Worm (Caenorhabditis elegans) whole organism, L2 larva: ENCODE measurements around the gene srd-19.

Experiments
- C34F6.9 ChIP-seq: fragments of 150-350 bp; optimal IDR thresholded peaks from 2 replicates; lab custom pipeline; 2014; ENCODE audit warnings: missing biosample characterization, missing genetic modification characterization
- R02D3.7 ChIP-seq: fragments of 150-350 bp; optimal IDR thresholded peaks from 2 replicates; lab custom pipeline; 2014; ENCODE audit warnings: missing biosample characterization, missing genetic modification characterization
- Y55F3AM.14 ChIP-seq: fragments of 200-800 bp; sonication (Bioruptor generic); optimal IDR thresholded peaks from 2 replicates; lab custom pipeline; 2018; ENCODE audit warnings: mild to moderate bottlenecking, missing genetic modification characterization, missing compliant biosample characterization
- ZK546.5 ChIP-seq: sonication (generic microtip); optimal IDR thresholded peaks from 2 replicates; lab custom pipeline; 2017; ENCODE audit warnings: missing biosample characterization, missing genetic modification characterization
- alr-1 ChIP-seq: fragments of 150-350 bp; optimal IDR thresholded peaks from 2 replicates; lab custom pipeline; 2014; ENCODE audit warnings: missing biosample characterization, missing genetic modification characterization
- aly-2 ChIP-seq: fragments of 150-350 bp; optimal IDR thresholded peaks from 2 replicates; lab custom pipeline; 2014; ENCODE audit warnings: missing biosample characterization, missing genetic modification characterization
- ama-1 ChIP-seq: fragments of 150-350 bp; optimal IDR thresholded peaks from 2 replicates; lab custom pipeline; 2018; ENCODE audit warnings: inconsistent platforms
- blmp-1 ChIP-seq: sonication (generic microtip); optimal IDR thresholded peaks from 2 replicates; lab custom pipeline; 2017; ENCODE audit warnings: missing genetic modification characterization, mild to moderate bottlenecking, missing compliant biosample characterization, antibody characterized with exemption, moderate library complexity; ENCODE audit not compliant: insufficient read depth
- ceh-16 ChIP-seq: fragments of 150-350 bp; optimal IDR thresholded peaks from 2 replicates; lab custom pipeline; 2014; ENCODE audit warnings: missing biosample characterization, missing genetic modification characterization
- crh-2 ChIP-seq: sonication (generic microtip); optimal IDR thresholded peaks from 2 replicates; lab custom pipeline; 2017; ENCODE audit warnings: missing biosample characterization, missing genetic modification characterization
- dmd-4 ChIP-seq: sonication (generic microtip); optimal IDR thresholded peaks from 2 replicates; lab custom pipeline; 2017; ENCODE audit warnings: missing biosample characterization, missing genetic modification characterization
- elt-1 ChIP-seq: fragments of 150-350 bp; optimal IDR thresholded peaks from 2 replicates; lab custom pipeline; 2014; ENCODE audit warnings: missing biosample characterization, missing genetic modification characterization
- elt-3 ChIP-seq: sonication (generic microtip); optimal IDR thresholded peaks from 2 replicates; lab custom pipeline; 2017; ENCODE audit warnings: missing biosample characterization, missing genetic modification characterization
- fos-1 ChIP-seq: fragments of 150-350 bp; optimal IDR thresholded peaks from 2 replicates; lab custom pipeline; 2014; ENCODE audit warnings: missing biosample characterization, missing genetic modification characterization
- gmeb-1 ChIP-seq: fragments of 150-350 bp; optimal IDR thresholded peaks from 2 replicates; lab custom pipeline; 2014; ENCODE audit warnings: missing biosample characterization, missing genetic modification characterization
- lin-11 ChIP-seq: fragments of 150-350 bp; sonication (generic microtip); optimal IDR thresholded peaks from 2 replicates; lab custom pipeline; 2014; ENCODE audit warnings: missing biosample characterization, missing genetic modification characterization, inconsistent platforms, mixed read lengths
- lin-13 ChIP-seq: fragments of 150-350 bp; optimal IDR thresholded peaks from 2 replicates; lab custom pipeline; 2014; ENCODE audit warnings: missing biosample characterization, missing genetic modification reagents, missing genetic modification characterization
- lin-39 ChIP-seq: fragments of 150-350 bp; optimal IDR thresholded peaks from 2 replicates; lab custom pipeline; 2014; ENCODE audit warnings: missing biosample characterization, missing genetic modification reagents, missing genetic modification characterization
- lsy-2 ChIP-seq, 2 experiments: fragments of 150-350 bp in 1 of 2; sonication (generic microtip) in 1 of 2; optimal IDR thresholded peaks; 2 replicates each; lab custom pipeline; 2014 to 2017; ENCODE audit warnings: missing biosample characterization in 2 of 2, missing genetic modification characterization in 2 of 2
- mab-5 ChIP-seq: fragments of 150-350 bp; optimal IDR thresholded peaks from 2 replicates; lab custom pipeline; 2014; ENCODE audit warnings: missing biosample characterization, missing genetic modification characterization
- mbf-1 ChIP-seq: sonication (generic microtip); optimal IDR thresholded peaks from 2 replicates; lab custom pipeline; 2017; ENCODE audit warnings: missing biosample characterization, missing genetic modification characterization
- mdl-1 ChIP-seq, 2 experiments: fragments of 150-350 bp in 1 of 2; sonication (generic microtip) in 1 of 2; optimal IDR thresholded peaks; 2 replicates each; lab custom pipeline; 2017; ENCODE audit warnings: missing biosample characterization in 2 of 2, missing genetic modification characterization in 2 of 2
- nhr-10 ChIP-seq: sonication (generic microtip); optimal IDR thresholded peaks from 2 replicates; lab custom pipeline; 2017; ENCODE audit warnings: missing biosample characterization, missing genetic modification characterization
- nhr-11 ChIP-seq: fragments of 150-350 bp; optimal IDR thresholded peaks from 2 replicates; lab custom pipeline; 2014; ENCODE audit warnings: missing biosample characterization, missing genetic modification characterization
- nhr-129 ChIP-seq: fragments of 150-350 bp; optimal IDR thresholded peaks from 2 replicates; lab custom pipeline; 2014; ENCODE audit warnings: missing biosample characterization, missing genetic modification characterization
- nhr-21 ChIP-seq: fragments of 150-350 bp; optimal IDR thresholded peaks from 2 replicates; lab custom pipeline; 2014; ENCODE audit warnings: missing biosample characterization, missing genetic modification characterization
- nhr-23 ChIP-seq: fragments of 150-350 bp; optimal IDR thresholded peaks from 2 replicates; lab custom pipeline; 2014; ENCODE audit warnings: missing biosample characterization, missing genetic modification reagents, missing genetic modification characterization
- nhr-237 ChIP-seq: fragments of 150-350 bp; optimal IDR thresholded peaks from 2 replicates; lab custom pipeline; 2014; ENCODE audit warnings: missing biosample characterization, missing genetic modification characterization
- nhr-25 ChIP-seq: fragments of 150-350 bp; sonication (generic microtip); optimal IDR thresholded peaks from 3 replicates; lab custom pipeline; 2014; ENCODE audit warnings: missing biosample characterization, missing genetic modification characterization
- nhr-6 ChIP-seq: fragments of 150-350 bp; optimal IDR thresholded peaks from 2 replicates; lab custom pipeline; 2014; ENCODE audit warnings: missing biosample characterization, missing genetic modification characterization
- nhr-77 ChIP-seq: fragments of 150-350 bp; optimal IDR thresholded peaks from 2 replicates; lab custom pipeline; 2014; ENCODE audit warnings: missing biosample characterization, missing genetic modification characterization
- sem-4 ChIP-seq: fragments of 150-350 bp; optimal IDR thresholded peaks from 2 replicates; lab custom pipeline; 2014; ENCODE audit warnings: missing biosample characterization, missing genetic modification reagents, missing genetic modification characterization
- skn-1 ChIP-seq: sonication (generic microtip); optimal IDR thresholded peaks from 2 replicates; lab custom pipeline; 2017; ENCODE audit warnings: missing biosample characterization, missing genetic modification characterization
- sma-3 ChIP-seq: sonication (generic microtip); optimal IDR thresholded peaks from 2 replicates; lab custom pipeline; 2016; ENCODE audit warnings: missing genetic modification reagents, missing genetic modification characterization, missing compliant biosample characterization
- sma-9 ChIP-seq, 2 experiments: fragments of 150-350 bp in 1 of 2; sonication (generic microtip) in 1 of 2; optimal IDR thresholded peaks; 2 replicates each; lab custom pipeline; 2014 to 2016; ENCODE audit warnings: missing genetic modification characterization in 2 of 2, mild to moderate bottlenecking in 1 of 2, missing biosample characterization in 1 of 2, missing compliant biosample characterization in 1 of 2, missing genetic modification reagents in 1 of 2, moderate library complexity in 1 of 2
- unc-39 ChIP-seq: fragments of 150-350 bp; optimal IDR thresholded peaks from 2 replicates; lab custom pipeline; 2014; ENCODE audit warnings: missing biosample characterization, missing genetic modification characterization
- unc-55 ChIP-seq: fragments of 150-350 bp; sonication (generic microtip); optimal IDR thresholded peaks from 3 replicates; lab custom pipeline; 2014; ENCODE audit warnings: missing biosample characterization, missing genetic modification reagents, missing genetic modification characterization
- unc-62 ChIP-seq: fragments of 150-350 bp; optimal IDR thresholded peaks from 2 replicates; lab custom pipeline; 2014; ENCODE audit warnings: missing biosample characterization, missing genetic modification reagents, missing genetic modification characterization
- zag-1 ChIP-seq: fragments of 150-350 bp; optimal IDR thresholded peaks from 2 replicates; lab custom pipeline; 2014; ENCODE audit warnings: missing biosample characterization, missing genetic modification characterization
- ztf-11 ChIP-seq: sonication (generic microtip); optimal IDR thresholded peaks from 2 replicates; lab custom pipeline; 2017; ENCODE audit warnings: missing biosample characterization, missing genetic modification characterization

srd-19 gene

DNA sequence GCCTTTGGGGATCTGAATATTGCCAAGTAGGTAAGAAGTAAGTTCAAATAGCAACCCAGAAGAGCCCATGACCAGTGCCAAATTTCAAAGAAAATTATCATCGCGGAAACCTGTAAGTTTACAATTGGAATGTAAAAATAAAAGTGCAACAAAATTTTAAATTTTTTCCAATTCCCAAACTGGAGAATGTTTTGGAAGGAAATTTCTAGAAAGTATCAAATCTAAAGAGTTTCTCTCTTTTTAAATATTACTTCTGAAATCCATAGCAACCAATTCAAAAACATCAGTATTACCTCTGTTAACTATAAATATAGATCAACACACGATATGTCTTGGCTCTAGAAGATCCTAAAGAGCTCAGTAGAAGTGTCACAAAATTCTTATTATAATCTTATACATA, at the start of gene srd-19:
srd-19 (minus strand) TSS at position 101 of the 400 bp plus-strand sequence.
- TF ChIP-seq sma-3 (no peak), mdl-1 (tag; optimal IDR thresholded peaks at IDR 0.05; lab: Kevin White, UChicago) (no peak), aly-2 (tag; lab: Kevin White, UChicago) (no peak), skn-1 (tag; lab: Kevin White, UChicago) (no peak), mbf-1 (tag; lab: Kevin White, UChicago) (no peak), dmd-4 (no peak)

ce11 chrV:13476350-13476749, 47.8 kb upstream of the srd-19 start, which contains the start of gene T10G3.8:
Gene T10G3.8 (minus strand): TSS chrV:13476450.
- no peak for TF ChIP-seq Y55F3AM.14 (GFP tag; lab: Kevin White, UChicago)
- TF ChIP-seq gmeb-1 (tag; lab: Kevin White, UChicago) = no peak
- no peak for TF ChIP-seq sem-4 (tag; lab: Kevin White, UChicago)
- no peak for TF ChIP-seq skn-1 (tag; lab: Kevin White, UChicago)
- no peak for TF ChIP-seq lsy-2 (tag; optimal IDR thresholded peaks at IDR 0.05; lab: Kevin White, UChicago)
- no peak for TF ChIP-seq nhr-11 (tag; lab: Kevin White, UChicago)

- TF ChIP-seq skn-1 (tag; lab: Kevin White, UChicago) = no peak
- TF ChIP-seq lsy-2 (tag; optimal IDR thresholded peaks at IDR 0.05; lab: Kevin White, UChicago) = peak in 1 of 2 experiments; percentile 27
- no peak for TF ChIP-seq blmp-1
- no peak for TF ChIP-seq sma-9 (GFP tag; optimal IDR thresholded peaks at IDR 0.05; lab: Kevin White, UChicago)
- no peak for TF ChIP-seq sma-9 (tag; optimal IDR thresholded peaks at IDR 0.05; lab: Kevin White, UChicago)
- TF ChIP-seq mab-5 (tag; lab: Kevin White, UChicago) = peak; percentile 8
- TF ChIP-seq unc-55 (GFP tag; lab: Kevin White, UChicago) = no peak
- peak; percentile 62 for TF ChIP-seq nhr-129
- no peak for TF ChIP-seq nhr-23 (tag; lab: Kevin White, UChicago)
- no peak for TF ChIP-seq ztf-11 (tag; lab: Kevin White, UChicago)
- TF ChIP-seq ama-1 = no peak
- TF ChIP-seq zag-1 (tag; lab: Kevin White, UChicago) = no peak
- TF ChIP-seq elt-1 (tag; lab: Kevin White, UChicago) = no peak
- no peak for TF ChIP-seq R02D3.7 (tag; lab: Kevin White, UChicago)
- no peak for TF ChIP-seq gmeb-1 (tag; lab: Kevin White, UChicago)
Measured at ce11 chrV:13473467-13473866, 44.9 kb upstream of the srd-19 start, which contains the start of gene T10G3.1. Gene T10G3.1 (minus strand): TSS chrV:13473679.

DNA sequence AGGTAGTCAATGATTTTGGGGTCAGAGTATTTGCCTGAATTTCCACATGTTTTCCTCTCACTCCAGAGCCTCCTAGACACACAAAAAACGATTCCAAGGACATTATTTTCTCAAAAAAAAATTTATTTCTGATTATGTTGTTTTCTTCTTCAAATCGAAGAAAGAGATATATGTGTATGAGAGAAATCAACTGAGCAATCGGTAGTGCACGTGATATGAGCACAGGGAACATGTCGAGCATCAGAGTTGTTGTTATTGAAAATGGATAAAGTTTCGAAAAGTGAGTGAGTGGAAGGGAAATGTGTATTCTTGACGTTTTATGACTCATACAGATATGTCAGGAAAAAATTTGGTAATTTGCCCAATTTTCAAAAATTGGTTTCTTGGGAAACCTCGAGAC, 43.5 kb upstream of the srd-19 start:
- peak; percentile 10 for TF ChIP-seq nhr-129
- TF ChIP-seq elt-3 = no peak
- TF ChIP-seq nhr-11 (tag; lab: Kevin White, UChicago) = no peak
- no peak for TF ChIP-seq elt-1 (tag; lab: Kevin White, UChicago)
- TF ChIP-seq C34F6.9 (tag; lab: Kevin White, UChicago) = peak; percentile 25
- no peak for TF ChIP-seq unc-39 (tag; lab: Kevin White, UChicago)
- peak; percentile 19 for TF ChIP-seq sma-9 (GFP tag; optimal IDR thresholded peaks at IDR 0.05; lab: Kevin White, UChicago)
- no peak for TF ChIP-seq sma-9 (tag; optimal IDR thresholded peaks at IDR 0.05; lab: Kevin White, UChicago)

DNA sequence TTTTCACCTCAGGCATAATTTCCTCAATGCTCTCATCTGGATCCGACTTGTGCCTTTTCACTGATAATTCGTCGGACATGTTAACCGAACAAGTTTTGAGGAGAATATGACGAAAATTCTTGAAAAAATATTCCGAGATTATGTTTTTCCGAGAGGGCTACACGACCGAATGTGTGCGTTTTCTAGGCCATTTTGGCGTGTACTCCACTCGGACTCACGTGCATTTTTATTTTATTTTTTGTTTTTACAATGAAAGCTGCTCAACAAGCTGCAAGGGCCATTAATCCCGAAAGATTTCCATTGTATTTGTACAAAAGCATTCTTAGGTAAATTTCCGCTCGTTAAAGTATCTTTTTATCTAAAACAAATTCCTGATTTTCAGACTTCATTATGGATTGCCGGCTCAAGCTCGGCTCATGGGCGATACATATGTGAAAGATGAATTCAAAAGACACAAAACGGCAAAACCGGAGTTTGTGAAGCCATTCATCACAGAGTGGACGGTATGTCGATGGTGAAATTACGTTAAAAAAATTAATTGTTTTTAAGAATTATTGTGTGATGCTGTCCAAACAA, 39.7 kb upstream of the srd-19 start, which contains the start of the genes F25H9.6 and F25H9.7:
F25H9.6 (minus strand) TSS at position 172 of the 576 bp plus-strand sequence.
F25H9.7 (plus strand) TSS at position 187 of the 576 bp plus-strand sequence.
- TF ChIP-seq unc-62 (no peak), nhr-25 (tag; lab: Kevin White, UChicago) (no peak), elt-1 (tag; lab: Kevin White, UChicago) (no peak), aly-2 (tag; lab: Kevin White, UChicago) (no peak), unc-39 (tag; lab: Kevin White, UChicago) (no peak), zag-1 (tag; lab: Kevin White, UChicago) (no peak), sma-9 (GFP tag; optimal IDR thresholded peaks at IDR 0.05; lab: Kevin White, UChicago) (peak; percentile 94), sma-9 (tag; optimal IDR thresholded peaks at IDR 0.05; lab: Kevin White, UChicago) (no peak), nhr-6 (tag; lab: Kevin White, UChicago) (no peak), R02D3.7 (tag; lab: Kevin White, UChicago) (no peak), nhr-77 (tag; lab: Kevin White, UChicago) (no peak), nhr-21 (tag; lab: Kevin White, UChicago) (peak; percentile 78), ZK546.5 (tag; lab: Kevin White, UChicago) (no peak), lin-11 (peak; percentile 22), fos-1 (tag; lab: Kevin White, UChicago) (peak; percentile 56), nhr-10 (tag; lab: Kevin White, UChicago) (no peak), mbf-1 (tag; lab: Kevin White, UChicago) (no peak), nhr-237 (tag; lab: Kevin White, UChicago) (no peak), crh-2 (tag; lab: Kevin White, UChicago) (peak; percentile 84), dmd-4 (no peak), lin-13 (GFP tag; lab: Kevin White, UChicago) (peak; percentile 73), nhr-23 (tag; lab: Kevin White, UChicago) (no peak), unc-55 (GFP tag; lab: Kevin White, UChicago) (peak; percentile 86), ztf-11 (tag; lab: Kevin White, UChicago) (no peak), elt-3 (no peak), nhr-11 (tag; lab: Kevin White, UChicago) (no peak), blmp-1 (peak; percentile 38), nhr-129 (peak; percentile 31), sem-4 (tag; lab: Kevin White, UChicago) (peak; percentile 63), alr-1 (tag; lab: Kevin White, UChicago) (no peak), ceh-16 (tag; lab: Kevin White, UChicago) (no peak), C34F6.9 (tag; lab: Kevin White, UChicago) (peak; percentile 92), lin-39 (tag; lab: Kevin White, UChicago) (no peak)
